Fruit fly (Drosophila melanogaster) whole organism, pupa: ENCODE results near the gene CG13101.

Source experiments
- CG10348 ChIP-seq: fragments of 200-800 bp; sonication (Bioruptor generic); IDR thresholded peaks from 2 replicates; pipeline ENCODE4 v1.3.6; 2022; ENCODE audit warnings: missing biosample characterization, missing genetic modification characterization
- CG12605 ChIP-seq: fragments of 200-800 bp; sonication (Bioruptor generic); IDR thresholded peaks from 2 replicates; pipeline ENCODE4 v1.3.6; 2022; ENCODE audit warnings: missing biosample characterization, missing genetic modification characterization
- CG13204 ChIP-seq: fragments of 200-800 bp; sonication (Bioruptor generic); optimal IDR thresholded peaks from 2 replicates; lab custom pipeline; 2018; ENCODE audit warnings: missing biosample characterization, mild to moderate bottlenecking, missing genetic modification characterization, moderate library complexity
- CG14655 ChIP-seq: fragments of 200-800 bp; sonication (Bioruptor generic); optimal IDR thresholded peaks from 3 replicates; lab custom pipeline; 2017; ENCODE audit warnings: mild to moderate bottlenecking, missing biosample characterization, missing genetic modification reagents, missing genetic modification characterization
- CG15710 ChIP-seq: fragments of 200-800 bp; sonication (Bioruptor generic); optimal IDR thresholded peaks from 2 replicates; lab custom pipeline; 2018; ENCODE audit warnings: missing biosample characterization, mild to moderate bottlenecking, missing genetic modification characterization, moderate library complexity
- CG17806 ChIP-seq: fragments of 200-800 bp; sonication (Bioruptor generic); optimal IDR thresholded peaks from 2 replicates; lab custom pipeline; 2018; ENCODE audit warnings: missing biosample characterization, mild to moderate bottlenecking, missing genetic modification characterization, moderate library complexity
- CG32121 ChIP-seq: fragments of 200-800 bp; sonication (Bioruptor generic); IDR thresholded peaks from 2 replicates; pipeline ENCODE4 v1.3.6; 2022; ENCODE audit warnings: missing biosample characterization, missing genetic modification characterization
- CG8159 ChIP-seq: fragments of 200-800 bp; sonication (Bioruptor generic); optimal IDR thresholded peaks from 3 replicates; lab custom pipeline; 2018; ENCODE audit warnings: missing biosample characterization, mild to moderate bottlenecking, missing genetic modification characterization, moderate library complexity
- CG9948 ChIP-seq: fragments of 200-800 bp; sonication (Bioruptor generic); optimal IDR thresholded peaks from 2 replicates; lab custom pipeline; 2018; ENCODE audit warnings: missing biosample characterization, mild to moderate bottlenecking, missing genetic modification characterization, moderate library complexity
- EcR ChIP-seq: fragments of 200-800 bp; sonication (Bioruptor generic); optimal IDR thresholded peaks from 3 replicates; lab custom pipeline; 2019; ENCODE audit warnings: missing biosample characterization, missing genetic modification characterization, mild to moderate bottlenecking, moderate library complexity, missing genetic modification reagents
- Pif1A ChIP-seq: fragments of 200-800 bp; sonication (Bioruptor generic); optimal IDR thresholded peaks from 3 replicates; lab custom pipeline; 2016; ENCODE audit warnings: missing biosample characterization, missing genetic modification characterization
- Pif1B ChIP-seq: fragments of 200-800 bp; sonication (Bioruptor generic); optimal IDR thresholded peaks from 3 replicates; lab custom pipeline; 2016; ENCODE audit warnings: missing biosample characterization, missing genetic modification characterization
- Snoo ChIP-seq: fragments of 200-800 bp; sonication (Bioruptor generic); optimal IDR thresholded peaks from 3 replicates; lab custom pipeline; 2017; ENCODE audit warnings: missing biosample characterization, mild to moderate bottlenecking, missing genetic modification characterization, inconsistent platforms
- gl ChIP-seq: fragments of 200-800 bp; sonication (Bioruptor generic); optimal IDR thresholded peaks from 2 replicates; lab custom pipeline; 2018; ENCODE audit warnings: missing biosample characterization, mild to moderate bottlenecking, missing genetic modification characterization

DNA sequence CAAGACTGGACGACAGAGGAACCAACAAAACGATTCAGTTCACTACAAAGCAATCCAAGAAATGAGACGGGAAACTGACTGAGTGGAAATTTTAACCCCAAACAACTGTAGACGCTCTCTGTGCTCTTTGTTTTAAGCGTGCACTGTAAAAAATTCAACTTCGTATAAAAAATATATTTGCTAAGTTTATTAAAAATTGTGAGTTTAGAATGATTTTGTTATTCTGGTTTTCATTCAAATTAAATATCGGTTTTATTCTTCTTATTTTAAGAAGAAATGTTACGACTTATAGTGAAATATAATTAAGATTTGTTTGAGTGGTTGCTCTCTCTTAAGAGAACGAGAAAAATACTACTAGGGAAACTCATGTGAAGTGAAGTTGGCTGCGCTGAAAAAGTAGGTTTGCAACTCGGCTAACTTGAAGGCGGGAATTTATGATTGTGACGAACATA, 26.6 kb downstream of the CG13101 start:
- TF ChIP-seq Pif1A (GFP tag; lab: Kevin White, UChicago) (peak; percentile 86), CG10348 (GFP tag; lab: Robert Waterston, UW) (peak; percentile 84), CG12605 (GFP tag; lab: Robert Waterston, UW) (peak; percentile 96), CG9948 (tag; lab: Kevin White, UChicago) (peak; percentile 82), Pif1B (peak; percentile 68), CG8159 (peak; percentile 85), EcR (no peak), Snoo (peak; percentile 88), CG13204 (GFP tag; lab: Kevin White, UChicago) (no peak), CG14655 (GFP tag; lab: Kevin White, UChicago) (peak; percentile 86), CG17806 (peak; percentile 85), gl (peak; percentile 46), CG32121 (GFP tag; lab: Robert Waterston, UW) (peak; percentile 97), CG15710 (tag; lab: Kevin White, UChicago) (peak; percentile 81)
